Worm (Caenorhabditis elegans): ENCODE results near the gene rps-12.

Gene rps-12

ce11 chrIII:5721888-5722287 is 42.8 kb downstream of the rps-12 start:
- TF ChIP-seq aly-2 (tag; optimal IDR thresholded peaks at IDR 0.05) (no peak), ama-1 (optimal IDR thresholded peaks at IDR 0.05) (no peak), unc-62 (GFP tag; optimal IDR thresholded peaks at IDR 0.05) (no peak), skn-1 (tag; optimal IDR thresholded peaks at IDR 0.05) (no peak), elt-1 (tag; optimal IDR thresholded peaks at IDR 0.05) (peak; percentile 50), hmg-11 (tag; optimal IDR thresholded peaks at IDR 0.05) (peak; percentile 41), unc-39 (tag; optimal IDR thresholded peaks at IDR 0.05) (no peak), ceh-9 (tag; optimal IDR thresholded peaks at IDR 0.05) (no peak), nhr-77 (tag; optimal IDR thresholded peaks at IDR 0.05) (no peak), pqm-1 (tag; optimal IDR thresholded peaks at IDR 0.05) (peak; percentile 87), elt-2 (tag; optimal IDR thresholded peaks at IDR 0.05) (peak; percentile 91), zag-1 (tag; optimal IDR thresholded peaks at IDR 0.05) (no peak), nhr-25 (tag; optimal IDR thresholded peaks at IDR 0.05) (peak; percentile 24), eor-1 (tag; optimal IDR thresholded peaks at IDR 0.05) (no peak), nhr-76 (tag; optimal IDR thresholded peaks at IDR 0.05) (no peak), fkh-2 (tag; optimal IDR thresholded peaks at IDR 0.05) (no peak), ceh-82 (tag; optimal IDR thresholded peaks at IDR 0.05) (no peak), lin-15B (tag; optimal IDR thresholded peaks at IDR 0.05) (peak; percentile 52), ceh-28 (tag; optimal IDR thresholded peaks at IDR 0.05) (peak; percentile 79), ceh-16 (tag; optimal IDR thresholded peaks at IDR 0.05) (no peak), nhr-11 (tag; optimal IDR thresholded peaks at IDR 0.05) (no peak), nfya-1 (tag; optimal IDR thresholded peaks at IDR 0.05; ENCODE audit: insufficient read depth) (no peak), sea-2 (GFP tag; optimal IDR thresholded peaks at IDR 0.05) (no peak), fkh-10 (GFP tag; optimal IDR thresholded peaks at IDR 0.05) (no peak), snpc-4 (tag; optimal IDR thresholded peaks at IDR 0.05) (peak; percentile 85), nhr-23 (tag; optimal IDR thresholded peaks at IDR 0.05) (peak; percentile 74), egl-27 (tag; optimal IDR thresholded peaks at IDR 0.05) (no peak), nhr-43 (tag; optimal IDR thresholded peaks at IDR 0.05; ENCODE audit: poor library complexity, severe bottlenecking) (peak; percentile 90), nhr-12 (tag; optimal IDR thresholded peaks at IDR 0.05) (no peak), mml-1 (tag; optimal IDR thresholded peaks at IDR 0.05) (no peak), elt-3 (tag; optimal IDR thresholded peaks at IDR 0.05) (no peak), egl-5 (tag; optimal IDR thresholded peaks at IDR 0.05) (no peak), ztf-11 (tag; optimal IDR thresholded peaks at IDR 0.05) (no peak), jun-1 (tag; optimal IDR thresholded peaks at IDR 0.05) (peak; percentile 22), lin-39 (tag; optimal IDR thresholded peaks at IDR 0.05) (no peak), pha-4 (tag; optimal IDR thresholded peaks at IDR 0.05) (peak; percentile 54), lsy-12 (tag; optimal IDR thresholded peaks at IDR 0.05) (peak; percentile 83), tbx-2 (tag; optimal IDR thresholded peaks at IDR 0.05) (no peak), nhr-237 (tag; optimal IDR thresholded peaks at IDR 0.05) (no peak), nhr-67 (tag; optimal IDR thresholded peaks at IDR 0.05) (no peak), mdl-1 (tag; optimal IDR thresholded peaks at IDR 0.05) (no peak), fos-1 (tag; optimal IDR thresholded peaks at IDR 0.05) (no peak), R02D3.7 (tag; optimal IDR thresholded peaks at IDR 0.05) (peak; percentile 42), nhr-28 (tag; optimal IDR thresholded peaks at IDR 0.05) (no peak), ztf-4 (tag; optimal IDR thresholded peaks at IDR 0.05) (no peak), ZK546.5 (tag; optimal IDR thresholded peaks at IDR 0.05) (no peak), daf-12 (tag; optimal IDR thresholded peaks at IDR 0.05) (no peak)

DNA sequence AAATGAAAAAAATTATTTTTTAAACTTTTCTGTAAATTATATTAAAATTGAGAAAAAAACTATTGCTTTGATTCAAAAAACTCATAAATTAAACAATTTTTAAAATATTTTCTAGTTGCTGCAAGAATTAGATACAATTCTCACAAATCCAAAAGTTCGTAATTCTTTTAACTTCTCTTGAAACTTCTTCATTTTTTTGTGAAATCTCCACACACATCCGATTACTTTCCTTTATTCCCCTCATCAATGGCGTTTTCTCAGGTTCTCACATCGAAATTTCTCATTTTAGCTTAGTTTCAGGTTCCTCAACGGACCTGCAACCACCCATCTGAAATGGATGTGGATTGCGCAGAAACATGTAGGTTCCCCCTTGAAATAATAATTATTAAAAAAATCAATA is 43.5 kb downstream of the rps-12 start, which contains the start of gene wrm-1:
Gene wrm-1 (plus strand): TSS at position 301 of the 400 bp plus-strand sequence.
- TF ChIP-seq lin-15B (tag; optimal IDR thresholded peaks at IDR 0.05) (no peak), eor-1 (tag; optimal IDR thresholded peaks at IDR 0.05) (no peak), elt-2 (tag; optimal IDR thresholded peaks at IDR 0.05) (no peak), unc-39 (tag; optimal IDR thresholded peaks at IDR 0.05) (no peak)

Data from whole organism, L3 larva.